Worm (Caenorhabditis elegans): ENCODE data around the gene div-1.

ce11 chrIII:10244013-10244412 is 4.3 kb downstream of the div-1 start:
- TF ChIP-seq flt-1 (GFP tag; IDR thresholded peaks at IDR 0.05) (no peak), tab-1 (GFP tag; IDR thresholded peaks at IDR 0.05) (no peak), ztf-29 (GFP tag; IDR thresholded peaks at IDR 0.05) (no peak), ref-1 (GFP tag; conservative IDR thresholded peaks at IDR 0.05) (no peak), cog-1 (tag; optimal IDR thresholded peaks at IDR 0.05) (no peak), ztf-23 (GFP tag; IDR thresholded peaks at IDR 0.05) (no peak), klf-2 (GFP tag; conservative IDR thresholded peaks at IDR 0.05) (no peak)

Measured in whole organism, midembryonic.